Fruit fly (Drosophila melanogaster) whole organism: Measurements from ENCODE around the gene Alr.

Source experiments
- CG8478 ChIP-seq: fragments of >200 bp; optimal IDR thresholded peaks from 2 replicates; lab custom pipeline; 2018; ENCODE audit warnings: inconsistent platforms
- Dll ChIP-seq: fragments of >200 bp; optimal IDR thresholded peaks from 2 replicates; lab custom pipeline; 2017
- EcR ChIP-seq, 2 experiments: fragments of >200 bp; optimal IDR thresholded peaks; 2 replicates each; lab custom pipeline; 2017; ENCODE audit warnings: missing biosample characterization in 2 of 2, missing genetic modification characterization in 2 of 2, missing genetic modification reagents in 2 of 2
- pan ChIP-seq: fragments of >200 bp; optimal IDR thresholded peaks from 2 replicates; lab custom pipeline; 2017
- psq ChIP-seq: fragments of >200 bp; optimal IDR thresholded peaks from 2 replicates; lab custom pipeline; 2017
- usp ChIP-seq: fragments of >200 bp; optimal IDR thresholded peaks from 2 replicates; lab custom pipeline; 2017; ENCODE audit warnings: missing biosample characterization, missing genetic modification characterization, mixed read lengths

Gene Alr

dm6 chrX:19763440-19764002 lies 15.4 kb downstream of the Alr start:
- TF ChIP-seq usp (GFP tag; lab: Kevin White, UChicago) (no peak), Dll (lab: Kevin White, UChicago) (no peak), CG8478 (lab: Kevin White, UChicago) (no peak), pan (no peak), psq (no peak), EcR (GFP tag; optimal IDR thresholded peaks at IDR 0.05; lab: Kevin White, UChicago) (no peak)

dm6 chrX:19764824-19765489 lies 16.8 kb downstream of the Alr start, which contains the start of gene CG12702:
CG12702 (minus strand) TSS chrX:19764874.
- TF ChIP-seq Dll (lab: Kevin White, UChicago): no peak

- TF ChIP-seq pan (no peak), psq (no peak), usp (GFP tag; lab: Kevin White, UChicago) (no peak)
Measured at dm6 chrX:19765490-19766212, 17.5 kb downstream of the Alr start.

- no peak for TF ChIP-seq usp (GFP tag; lab: Kevin White, UChicago)
- TF ChIP-seq EcR (GFP tag; optimal IDR thresholded peaks at IDR 0.05; lab: Kevin White, UChicago): no peak
- TF ChIP-seq CG8478 (lab: Kevin White, UChicago): no peak
- TF ChIP-seq Dll (lab: Kevin White, UChicago): no peak
- TF ChIP-seq pan: no peak
- TF ChIP-seq psq: no peak
Measured at dm6 chrX:19769821-19770519, 21.9 kb downstream of the Alr start.

- TF ChIP-seq pan: no peak
- TF ChIP-seq EcR (GFP tag; optimal IDR thresholded peaks at IDR 0.05; lab: Kevin White, UChicago): no peak
- no peak for TF ChIP-seq Dll (lab: Kevin White, UChicago)
Measured at dm6 chrX:19772002-19772622, 24.0 kb downstream of the Alr start.

- no peak for TF ChIP-seq psq
- TF ChIP-seq CG8478 (lab: Kevin White, UChicago): no peak
- TF ChIP-seq pan: no peak
Measured at dm6 chrX:19773734-19774702, 25.9 kb downstream of the Alr start.

- no peak for TF ChIP-seq EcR (GFP tag; optimal IDR thresholded peaks at IDR 0.05; lab: Kevin White, UChicago)
- TF ChIP-seq psq: no peak
- no peak for TF ChIP-seq Dll (lab: Kevin White, UChicago)
- no peak for TF ChIP-seq pan
- TF ChIP-seq CG8478 (lab: Kevin White, UChicago): no peak
- no peak for TF ChIP-seq usp (GFP tag; lab: Kevin White, UChicago)
Measured at dm6 chrX:19775055-19775645, 27.0 kb downstream of the Alr start.

dm6 chrX:19781861-19782260 lies 33.7 kb downstream of the Alr start:
- TF ChIP-seq EcR (GFP tag; optimal IDR thresholded peaks at IDR 0.05; lab: Kevin White, UChicago) (no peak), Dll (lab: Kevin White, UChicago) (no peak), CG8478 (lab: Kevin White, UChicago) (no peak), psq (no peak), pan (no peak), usp (GFP tag; lab: Kevin White, UChicago) (no peak)

- no peak for TF ChIP-seq psq
- TF ChIP-seq usp (GFP tag; lab: Kevin White, UChicago): no peak
- no peak for TF ChIP-seq CG8478 (lab: Kevin White, UChicago)
- TF ChIP-seq EcR (GFP tag; optimal IDR thresholded peaks at IDR 0.05; lab: Kevin White, UChicago): no peak
- no peak for TF ChIP-seq Dll (lab: Kevin White, UChicago)
- no peak for TF ChIP-seq pan
Measured at dm6 chrX:19782736-19783325, 34.7 kb downstream of the Alr start.

dm6 chrX:19783457-19783856 lies 35.3 kb downstream of the Alr start, which contains the start of gene zld:
zld (minus strand) TSS chrX:19783548.
- TF ChIP-seq pan (no peak), CG8478 (lab: Kevin White, UChicago) (no peak), Dll (lab: Kevin White, UChicago) (no peak), EcR (GFP tag; optimal IDR thresholded peaks at IDR 0.05; lab: Kevin White, UChicago) (no peak), usp (GFP tag; lab: Kevin White, UChicago) (no peak), psq (no peak)
